Worm (Caenorhabditis elegans) whole organism, mixed stage, embryonic: ENCODE results near the gene srg-57.

Experiments used
- ces-1 ChIP-seq: fragments of 150-350 bp; optimal IDR thresholded peaks from 2 replicates; lab custom pipeline; 2014; ENCODE audit warnings: missing biosample characterization, missing genetic modification reagents, missing genetic modification characterization
- drap-1 ChIP-seq: fragments of 200-800 bp; sonication (Bioruptor generic); optimal IDR thresholded peaks from 3 replicates; lab custom pipeline; 2018; ENCODE audit warnings: mild to moderate bottlenecking, missing genetic modification characterization, missing compliant biosample characterization
- hlh-1 ChIP-seq: fragments of 150-350 bp; optimal IDR thresholded peaks from 2 replicates; lab custom pipeline; 2014; ENCODE audit warnings: missing biosample characterization, missing genetic modification reagents, missing genetic modification characterization
- lsy-2 ChIP-seq: fragments of 150-350 bp; optimal IDR thresholded peaks from 2 replicates; lab custom pipeline; 2014; ENCODE audit warnings: missing biosample characterization, missing genetic modification characterization
- mls-2 ChIP-seq: sonication (generic microtip); optimal IDR thresholded peaks from 2 replicates; lab custom pipeline; 2016; ENCODE audit warnings: mild to moderate bottlenecking, missing genetic modification characterization, moderate library complexity, missing compliant biosample characterization
- nhr-12 ChIP-seq: fragments of 150-350 bp; optimal IDR thresholded peaks from 2 replicates; lab custom pipeline; 2014; ENCODE audit warnings: missing biosample characterization, missing genetic modification characterization
- nhr-237 ChIP-seq: fragments of 150-350 bp; optimal IDR thresholded peaks from 2 replicates; lab custom pipeline; 2014; ENCODE audit warnings: missing biosample characterization, missing genetic modification characterization
- nhr-28 ChIP-seq: fragments of 150-350 bp; optimal IDR thresholded peaks from 2 replicates; lab custom pipeline; 2014; ENCODE audit warnings: missing biosample characterization, missing genetic modification characterization
- nhr-76 ChIP-seq: sonication (generic microtip); optimal IDR thresholded peaks from 2 replicates; lab custom pipeline; 2017; ENCODE audit warnings: missing biosample characterization, missing genetic modification characterization
- pha-4 ChIP-seq: fragments of 150-350 bp; optimal IDR thresholded peaks from 2 replicates; lab custom pipeline; 2018; ENCODE audit warnings: missing biosample characterization, missing genetic modification reagents, missing genetic modification characterization
- snpc-4 ChIP-seq: fragments of 150-350 bp; optimal IDR thresholded peaks from 2 replicates; lab custom pipeline; 2014; ENCODE audit warnings: missing biosample characterization, missing genetic modification characterization
- ztf-11 ChIP-seq: fragments of 150-350 bp; optimal IDR thresholded peaks from 2 replicates; lab custom pipeline; 2014; ENCODE audit warnings: missing biosample characterization, missing genetic modification characterization

ce11 chrV:2703299-2703698, 31.0 kb downstream of the srg-57 start:
- TF ChIP-seq ztf-11 (tag; lab: Kevin White, UChicago) (no peak), nhr-237 (tag; lab: Kevin White, UChicago) (no peak), drap-1 (GFP tag; lab: Kevin White, UChicago) (no peak), nhr-28 (tag; lab: Kevin White, UChicago) (no peak), nhr-12 (tag; lab: Kevin White, UChicago) (no peak), nhr-76 (tag; lab: Kevin White, UChicago) (no peak), hlh-1 (tag; lab: Kevin White, UChicago) (no peak), mls-2 (tag; lab: Kevin White, UChicago) (no peak), pha-4 (tag; lab: Kevin White, UChicago) (no peak), snpc-4 (no peak), ces-1 (no peak), lsy-2 (tag; lab: Kevin White, UChicago) (no peak)
